Fruit fly (Drosophila melanogaster): ENCODE results near the gene CG10352.

The CG10352 gene

DNA sequence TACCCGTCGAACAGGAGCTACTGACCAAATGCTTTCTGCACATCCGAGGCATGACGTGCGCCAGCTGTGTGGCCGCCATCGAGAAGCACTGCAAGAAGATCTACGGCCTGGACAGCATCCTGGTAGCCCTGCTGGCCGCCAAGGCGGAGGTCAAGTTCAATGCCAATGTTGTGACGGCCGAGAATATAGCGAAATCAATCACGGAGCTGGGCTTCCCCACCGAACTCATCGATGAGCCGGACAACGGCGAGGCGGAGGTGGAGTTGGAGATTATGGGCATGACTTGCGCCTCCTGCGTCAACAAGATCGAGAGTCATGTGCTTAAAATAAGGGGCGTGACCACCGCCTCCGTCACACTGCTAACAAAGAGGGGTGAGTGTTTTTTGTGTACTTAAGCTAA lies 21.0 kb downstream of the CG10352 start:
- TF ChIP-seq sens (GFP tag) (peak; percentile 20), CG9876 (GFP tag; optimal IDR thresholded peaks at IDR 0.05) (no peak), BEAF-32 (GFP tag; optimal IDR thresholded peaks at IDR 0.05) (no peak)

dm6 chrX:11854758-11855465 lies 22.1 kb downstream of the CG10352 start, which contains the start of the genes CG10347 and ATP7:
CG10347 (minus strand) TSS chrX:11854931.
ATP7 (plus strand) TSS chrX:11855022.
- TF ChIP-seq CG11696 (GFP tag; IDR thresholded peaks at IDR 0.05) (no peak), stwl (tag; optimal IDR thresholded peaks at IDR 0.05) (peak; percentile 57), insv (GFP tag; optimal IDR thresholded peaks at IDR 0.05) (peak in 1 of 2 experiments; percentile 8), CG11560 (tag; IDR thresholded peaks at IDR 0.05) (no peak), sim (GFP tag; IDR thresholded peaks at IDR 0.05) (no peak), CG12219 (GFP tag; optimal IDR thresholded peaks at IDR 0.05) (no peak), CG14860 (GFP tag; IDR thresholded peaks at IDR 0.05; ENCODE audit: partially characterized antibody) (peak; percentile 94), gt (GFP tag; IDR thresholded peaks at IDR 0.05) (no peak), CG6854 (GFP tag; optimal IDR thresholded peaks at IDR 0.05) (no peak), Rfx (GFP tag; IDR thresholded peaks at IDR 0.05) (peak; percentile 21; the same call in 1 of the 2 replicates), CG12391 (tag; optimal IDR thresholded peaks at IDR 0.05) (peak; percentile 59), CG13296 (GFP tag; optimal IDR thresholded peaks at IDR 0.05) (peak; percentile 6), Sox100B (GFP tag; optimal IDR thresholded peaks at IDR 0.05) (no peak), YL-1 (GFP tag; optimal IDR thresholded peaks at IDR 0.05) (peak; percentile 46), CG6175 (GFP tag; IDR thresholded peaks at IDR 0.05) (no peak), CG1647 (GFP tag; optimal IDR thresholded peaks at IDR 0.05) (no peak), CkIIα-i1 (GFP tag; IDR thresholded peaks at IDR 0.05) (no peak), sens (GFP tag) (peak; percentile 90), lilli (GFP tag; optimal IDR thresholded peaks at IDR 0.05) (peak; percentile 55), CG18262 (tag; optimal IDR thresholded peaks at IDR 0.05) (peak; percentile 18), psq (GFP tag; optimal IDR thresholded peaks at IDR 0.05) (no peak), B-H2 (GFP tag; optimal IDR thresholded peaks at IDR 0.05) (peak; percentile 38), CG15011 (GFP tag; optimal IDR thresholded peaks at IDR 0.05) (no peak), Kr (GFP tag; optimal IDR thresholded peaks at IDR 0.05) (no peak), Sox102F (GFP tag; optimal IDR thresholded peaks at IDR 0.05) (no peak), CG11398 (GFP tag; optimal IDR thresholded peaks at IDR 0.05) (no peak), CG7839 (tag; optimal IDR thresholded peaks at IDR 0.05) (peak; percentile 26), Neu2 (GFP tag; optimal IDR thresholded peaks at IDR 0.05; ENCODE audit: borderline replicate concordance) (no peak), CG13287 (GFP tag; IDR thresholded peaks at IDR 0.05; ENCODE audit: partially characterized antibody) (peak; percentile 96), tna (GFP tag; IDR thresholded peaks at IDR 0.05; ENCODE audit: partially characterized antibody) (peak; percentile 82), CHES-1-like (GFP tag; optimal IDR thresholded peaks at IDR 0.05) (peak; percentile 26), Dbx (GFP tag; IDR thresholded peaks at IDR 0.05) (0 out of 3 replicates have a peak, but pooled peaks have one; percentile 13), ftz-f1 (GFP tag; optimal IDR thresholded peaks at IDR 0.05) (no peak), CG34422 (GFP tag; IDR thresholded peaks at IDR 0.05) (peak; percentile 17; the same call in 1 of the 3 replicates), CG7928 (GFP tag; optimal IDR thresholded peaks at IDR 0.05) (no peak), PHDP (tag; optimal IDR thresholded peaks at IDR 0.05) (peak; percentile 4), CG17186 (GFP tag; optimal IDR thresholded peaks at IDR 0.05) (peak; percentile 15), CG3995 (GFP tag; optimal IDR thresholded peaks at IDR 0.05) (peak; percentile 94), eve (GFP tag; optimal IDR thresholded peaks at IDR 0.05) (no peak), MESR4 (GFP tag; optimal IDR thresholded peaks at IDR 0.05) (peak; percentile 74), Ada2b (GFP tag; IDR thresholded peaks at IDR 0.05) (no peak), CG34224 (GFP tag; IDR thresholded peaks at IDR 0.05; ENCODE audit: partially characterized antibody) (peak; percentile 95), onecut (GFP tag; IDR thresholded peaks at IDR 0.05) (no peak), tx (GFP tag; optimal IDR thresholded peaks at IDR 0.05) (peak; percentile 13), CG2202 (tag; optimal IDR thresholded peaks at IDR 0.05) (no peak), Max (GFP tag; optimal IDR thresholded peaks at IDR 0.05) (peak; percentile 26)

Measured in whole organism, embryonic.